Fruit fly (Drosophila melanogaster) whole organism, embryonic: ENCODE data around the gene CG2247.

Experiments used
- Atf-2 ChIP-seq: fragments of 200-800 bp; sonication (Bioruptor generic); optimal IDR thresholded peaks from 2 replicates; lab custom pipeline; 2016; ENCODE audit warnings: missing biosample characterization, missing genetic modification characterization
- CG11093 ChIP-seq: fragments of 200-800 bp; sonication (Bioruptor generic); IDR thresholded peaks from 3 replicates; pipeline ENCODE4 v1.3.6; 2022; ENCODE audit warnings: missing biosample characterization, missing genetic modification characterization
- CG11695 ChIP-seq: fragments of 200-800 bp; sonication (Bioruptor generic); IDR thresholded peaks from 3 replicates; pipeline ENCODE4 v1.3.6; 2022; ENCODE audit warnings: missing biosample characterization, missing genetic modification characterization
- CG12744 ChIP-seq: fragments of 200-800 bp; sonication (Bioruptor generic); optimal IDR thresholded peaks from 2 replicates; lab custom pipeline; 2016; ENCODE audit warnings: missing biosample characterization, missing genetic modification characterization
- CG13624 ChIP-seq: fragments of 200-800 bp; sonication (Bioruptor generic); optimal IDR thresholded peaks from 2 replicates; lab custom pipeline; 2016; ENCODE audit warnings: missing biosample characterization, missing genetic modification characterization
- CG14014 ChIP-seq: fragments of 200-800 bp; sonication (Bioruptor generic); IDR thresholded peaks from 2 replicates; pipeline ENCODE4 v1.3.6; 2022; ENCODE audit warnings: missing biosample characterization, missing genetic modification characterization
- CG15601 ChIP-seq: fragments of 200-800 bp; sonication (Bioruptor generic); optimal IDR thresholded peaks from 3 replicates; lab custom pipeline; 2019; ENCODE audit warnings: missing biosample characterization, mild to moderate bottlenecking, missing genetic modification characterization, moderate library complexity
- CG17359 ChIP-seq: fragments of 200-800 bp; sonication (Bioruptor generic); optimal IDR thresholded peaks from 3 replicates; lab custom pipeline; 2018; ENCODE audit warnings: missing biosample characterization, mild to moderate bottlenecking, missing genetic modification characterization, moderate library complexity
- CG18011 ChIP-seq: fragments of 200-800 bp; sonication (Bioruptor generic); optimal IDR thresholded peaks from 2 replicates; lab custom pipeline; 2017; ENCODE audit warnings: missing biosample characterization, missing genetic modification characterization, mild to moderate bottlenecking, moderate library complexity, missing genotype
- CG1832 ChIP-seq: fragments of 200-800 bp; sonication (Bioruptor generic); optimal IDR thresholded peaks from 2 replicates; lab custom pipeline; 2017; ENCODE audit warnings: missing biosample characterization, mild to moderate bottlenecking, missing genetic modification characterization, inconsistent platforms
- CG30020 ChIP-seq: fragments of 200-800 bp; optimal IDR thresholded peaks from 2 replicates; lab custom pipeline; 2019; ENCODE audit warnings: missing biosample characterization, mild to moderate bottlenecking, missing genetic modification characterization, moderate library complexity
- CG33213 ChIP-seq: fragments of 200-800 bp; sonication (Bioruptor generic); optimal IDR thresholded peaks from 3 replicates; lab custom pipeline; 2016; ENCODE audit warnings: missing biosample characterization, missing genetic modification characterization
- CG4424 ChIP-seq: fragments of 200-800 bp; sonication (Bioruptor generic); optimal IDR thresholded peaks from 3 replicates; lab custom pipeline; 2016; ENCODE audit warnings: missing biosample characterization, missing genetic modification characterization
- CG5180 ChIP-seq: fragments of 200-800 bp; sonication (Bioruptor generic); optimal IDR thresholded peaks from 3 replicates; lab custom pipeline; 2017; ENCODE audit warnings: missing biosample characterization, missing genetic modification characterization, mild to moderate bottlenecking, moderate library complexity, missing genetic modification reagents
- CG8478 ChIP-seq: fragments of >200 bp; optimal IDR thresholded peaks from 2 replicates; lab custom pipeline; 2018
- CG8924 ChIP-seq: fragments of 200-800 bp; optimal IDR thresholded peaks from 3 replicates; lab custom pipeline; 2019; ENCODE audit warnings: missing biosample characterization, mild to moderate bottlenecking, missing genetic modification characterization, moderate library complexity
- CG9797 ChIP-seq: fragments of 200-800 bp; sonication (Bioruptor generic); optimal IDR thresholded peaks from 3 replicates; lab custom pipeline; 2018; ENCODE audit warnings: missing biosample characterization, mild to moderate bottlenecking, missing genetic modification characterization
- CG9932 ChIP-seq: fragments of 200-800 bp; sonication (Bioruptor generic); IDR thresholded peaks from 2 replicates; pipeline ENCODE4 v1.3.6; 2022; ENCODE audit warnings: missing biosample characterization, missing genetic modification characterization
- Camta ChIP-seq: fragments of 200-800 bp; sonication (Bioruptor generic); optimal IDR thresholded peaks from 2 replicates; lab custom pipeline; 2016; ENCODE audit warnings: missing biosample characterization, missing genetic modification characterization
- CoRest ChIP-seq: fragments of 200-800 bp; sonication (Bioruptor generic); optimal IDR thresholded peaks from 3 replicates; lab custom pipeline; 2018; ENCODE audit warnings: missing biosample characterization, mild to moderate bottlenecking, missing genetic modification characterization, moderate library complexity
- Dfd ChIP-seq, 2 experiments: fragments of >200 bp; optimal IDR thresholded peaks; 2 replicates each; lab custom pipeline; 2017; ENCODE audit warnings: missing biosample characterization in 2 of 2, missing genetic modification characterization in 2 of 2
- Elba2 ChIP-seq: fragments of 200-800 bp; sonication (Bioruptor generic); optimal IDR thresholded peaks from 3 replicates; lab custom pipeline; 2016; ENCODE audit warnings: missing biosample characterization, missing genetic modification characterization
- H2.0 ChIP-seq: fragments of 200-800 bp; sonication (Bioruptor generic); IDR thresholded peaks from 2 replicates; pipeline ENCODE4 v1.3.6; 2022; ENCODE audit warnings: missing biosample characterization, missing genetic modification characterization
- Lhr ChIP-seq: fragments of 200-800 bp; sonication (Bioruptor generic); optimal IDR thresholded peaks from 3 replicates; lab custom pipeline; 2017; ENCODE audit warnings: mild to moderate bottlenecking, missing biosample characterization, missing genetic modification reagents, missing genetic modification characterization
- MESR4 ChIP-seq: fragments of 200-800 bp; sonication (Bioruptor generic); optimal IDR thresholded peaks from 2 replicates; lab custom pipeline; 2018; ENCODE audit warnings: missing biosample characterization, mild to moderate bottlenecking, missing genetic modification characterization, moderate library complexity
- Med ChIP-seq: fragments of 200-800 bp; sonication (Bioruptor generic); peaks from one replicate; lab custom pipeline; 2016; ENCODE audit warnings: missing biosample characterization, missing genetic modification characterization, mild to moderate bottlenecking, inconsistent platforms, moderate library complexity
- NFAT ChIP-seq: fragments of 200-800 bp; sonication (Bioruptor generic); IDR thresholded peaks from 2 replicates; pipeline ENCODE4 v1.3.6; 2022; ENCODE audit warnings: missing biosample characterization, missing genetic modification characterization
- Optix ChIP-seq: fragments of 200-800 bp; sonication (Bioruptor generic); IDR thresholded peaks from 3 replicates; pipeline ENCODE4 v1.3.6; 2022; ENCODE audit warnings: missing biosample characterization, missing genetic modification characterization
- PHDP ChIP-seq: fragments of 200-800 bp; sonication (Bioruptor generic); optimal IDR thresholded peaks from 3 replicates; lab custom pipeline; 2018; ENCODE audit warnings: missing biosample characterization, mild to moderate bottlenecking, missing genetic modification characterization, moderate library complexity
- Trl ChIP-seq, 3 experiments: fragments of >200 bp in 2 of 3; fragments of 200-800 bp in 1 of 3; sonication (Bioruptor generic) in 1 of 3; optimal IDR thresholded peaks; 2 replicates in 1 of 3; 3 replicates in 2 of 3; lab custom pipeline; 2016 to 2017; ENCODE audit warnings: missing biosample characterization in 1 of 3, missing genetic modification characterization in 1 of 3
- aop ChIP-seq: fragments of 200-800 bp; sonication (Bioruptor generic); IDR thresholded peaks from 2 replicates; pipeline ENCODE4 v1.3.6; 2022; ENCODE audit warnings: missing biosample characterization, missing genetic modification characterization
- ap ChIP-seq: fragments of 200-800 bp; sonication (Bioruptor generic); IDR thresholded peaks from 2 replicates; pipeline ENCODE4 v1.3.6; 2022; ENCODE audit warnings: missing biosample characterization, missing genetic modification characterization
- bcd ChIP-seq: fragments of 200-800 bp; sonication (Bioruptor generic); optimal IDR thresholded peaks from 2 replicates; lab custom pipeline; 2017; ENCODE audit warnings: missing biosample characterization, mild to moderate bottlenecking, missing genetic modification characterization
- cad ChIP-seq: fragments of >200 bp; optimal IDR thresholded peaks from 2 replicates; lab custom pipeline; 2017; ENCODE audit warnings: missing biosample characterization, missing genetic modification characterization
- chn ChIP-seq: fragments of 200-800 bp; sonication (Bioruptor generic); optimal IDR thresholded peaks from 2 replicates; lab custom pipeline; 2016; ENCODE audit warnings: missing biosample characterization, missing genetic modification characterization
- dan ChIP-seq: fragments of 200-800 bp; sonication (Bioruptor generic); IDR thresholded peaks from 2 replicates; pipeline ENCODE4 v1.3.6; 2022; ENCODE audit warnings: missing biosample characterization, missing genetic modification characterization
- dmrt11E ChIP-seq: fragments of 200-800 bp; sonication (Bioruptor generic); optimal IDR thresholded peaks from 3 replicates; lab custom pipeline; 2018; ENCODE audit warnings: missing biosample characterization, mild to moderate bottlenecking, missing genetic modification characterization, moderate library complexity
- emc ChIP-seq: fragments of 200-800 bp; sonication (Bioruptor generic); optimal IDR thresholded peaks from 2 replicates; lab custom pipeline; 2016; ENCODE audit warnings: missing biosample characterization, missing genetic modification characterization
- exex ChIP-seq: fragments of 200-800 bp; sonication (Bioruptor generic); optimal IDR thresholded peaks from 4 replicates; lab custom pipeline; 2018; ENCODE audit warnings: missing biosample characterization, mild to moderate bottlenecking, missing genetic modification characterization, moderate library complexity
- gcm2 ChIP-seq: fragments of 200-800 bp; sonication (Bioruptor generic); optimal IDR thresholded peaks from 2 replicates; lab custom pipeline; 2016; ENCODE audit warnings: missing biosample characterization, missing genetic modification characterization
- jing ChIP-seq: fragments of 200-800 bp; sonication (Bioruptor generic); optimal IDR thresholded peaks from 2 replicates; lab custom pipeline; 2018; ENCODE audit warnings: missing biosample characterization, mild to moderate bottlenecking, missing genetic modification characterization
- klu ChIP-seq: fragments of 200-800 bp; sonication (Bioruptor generic); IDR thresholded peaks from 2 replicates; pipeline ENCODE4 v1.3.6; 2022; ENCODE audit warnings: missing biosample characterization, missing genetic modification characterization
- otp ChIP-seq: fragments of 200-800 bp; sonication (Bioruptor generic); IDR thresholded peaks from 3 replicates; pipeline ENCODE4, ENCODE4 v1.3.6; 2022; ENCODE audit warnings: missing biosample characterization, missing genetic modification characterization
- pnt ChIP-seq: fragments of 200-800 bp; sonication (Bioruptor generic); optimal IDR thresholded peaks from 3 replicates; lab custom pipeline; 2016; ENCODE audit warnings: missing biosample characterization, missing genetic modification characterization
- repo ChIP-seq: fragments of 200-800 bp; sonication (Bioruptor generic); optimal IDR thresholded peaks from 2 replicates; lab custom pipeline; 2016; ENCODE audit warnings: missing biosample characterization, missing genetic modification characterization
- rib ChIP-seq: fragments of 200-800 bp; sonication (Bioruptor generic); IDR thresholded peaks from 2 replicates; pipeline ENCODE4 v1.3.6; 2022; ENCODE audit warnings: missing biosample characterization, missing genetic modification characterization
- sima ChIP-seq: fragments of 200-800 bp; sonication (Bioruptor generic); optimal IDR thresholded peaks from 2 replicates; lab custom pipeline; 2016; ENCODE audit warnings: missing biosample characterization, missing genetic modification characterization
- slou ChIP-seq: fragments of 200-800 bp; sonication (Bioruptor generic); optimal IDR thresholded peaks from 3 replicates; lab custom pipeline; 2016; ENCODE audit warnings: missing biosample characterization, missing genetic modification characterization
- trh ChIP-seq: fragments of 200-800 bp; sonication (Bioruptor generic); optimal IDR thresholded peaks from 2 replicates; lab custom pipeline; 2016; ENCODE audit warnings: missing biosample characterization, missing genetic modification characterization
- unpg ChIP-seq: fragments of 200-800 bp; sonication (Bioruptor generic); optimal IDR thresholded peaks from 3 replicates; lab custom pipeline; 2018; ENCODE audit warnings: missing biosample characterization, mild to moderate bottlenecking, missing genetic modification characterization, moderate library complexity
- vfl ChIP-seq: fragments of 200-800 bp; sonication (Bioruptor generic); optimal IDR thresholded peaks from 2 replicates; lab custom pipeline; 2016; ENCODE audit warnings: missing biosample characterization, missing genetic modification characterization

Gene CG2247

DNA sequence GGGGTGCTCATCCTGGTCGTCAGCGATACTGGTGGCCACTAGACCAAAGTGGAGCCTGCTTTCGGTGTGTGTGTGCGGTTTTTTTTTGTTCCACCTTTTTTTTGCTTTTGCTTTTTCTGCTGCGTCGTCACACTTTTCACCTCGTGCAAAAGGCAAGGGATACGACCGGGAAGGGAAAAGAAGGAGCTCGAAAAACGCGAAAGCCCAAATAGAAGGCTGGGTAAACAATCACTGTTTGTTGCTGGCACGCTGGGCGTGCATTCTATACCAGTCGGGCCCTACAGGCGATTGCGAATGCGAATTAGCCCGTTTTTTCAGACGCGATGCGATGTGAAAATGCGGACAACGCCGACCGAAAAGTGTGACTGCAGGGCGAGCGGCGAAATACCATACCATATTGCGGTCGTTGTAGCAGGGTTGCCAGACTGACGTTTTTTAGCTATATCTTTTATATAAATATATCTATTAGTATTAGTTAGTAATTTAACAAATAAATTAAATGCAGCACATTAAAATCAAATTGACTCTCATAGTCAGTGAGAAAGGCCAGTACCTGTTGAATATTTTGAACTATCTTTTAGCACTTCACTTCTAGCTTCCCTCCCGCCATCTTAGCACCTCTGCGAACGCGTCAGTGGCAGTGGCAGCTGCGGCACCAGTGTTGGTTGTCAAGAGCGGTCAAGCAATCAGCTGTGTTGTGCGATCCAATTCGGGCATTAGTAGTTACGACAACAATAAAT, 41.3 kb downstream of the CG2247 start, which contains the start of the genes Polr2A and CG11699 (continued):
- TF ChIP-seq slou (GFP tag; lab: Kevin White, UChicago): no peak
- TF ChIP-seq Elba2: no peak
- no peak for TF ChIP-seq CG33213 (GFP tag; lab: Kevin White, UChicago)
- TF ChIP-seq MESR4: peak; percentile 73
- TF ChIP-seq bcd: peak; percentile 46
- peak; percentile 42 for TF ChIP-seq Med (GFP tag; lab: Kevin White, UChicago)
- no peak for TF ChIP-seq sima (GFP tag; lab: Kevin White, UChicago)
- TF ChIP-seq exex (tag; lab: Kevin White, UChicago): no peak
- peak; percentile 55 for TF ChIP-seq CG30020 (tag; lab: Kevin White, UChicago)
- no peak for TF ChIP-seq H2.0 (GFP tag; lab: Robert Waterston, UW)
- TF ChIP-seq emc: no peak
- TF ChIP-seq CG8924: peak; percentile 31
- no peak for TF ChIP-seq CG11093
- TF ChIP-seq unpg: peak; percentile 2
- TF ChIP-seq CG11695: no peak
- TF ChIP-seq CG12744 (GFP tag; lab: Kevin White, UChicago): no peak
- TF ChIP-seq pnt: no peak
- TF ChIP-seq aop (GFP tag; lab: Robert Waterston, UW): no peak
- TF ChIP-seq CoRest (tag; lab: Kevin White, UChicago): peak; percentile 72
- TF ChIP-seq Optix (GFP tag; lab: Robert Waterston, UW): no peak
- TF ChIP-seq CG18011 (GFP tag; lab: Kevin White, UChicago): no peak
- TF ChIP-seq dan (GFP tag; lab: Robert Waterston, UW): no peak
- no peak for TF ChIP-seq Trl (optimal IDR thresholded peaks at IDR 0.05; lab: Kevin White, UChicago)
- TF ChIP-seq Trl (GFP tag; optimal IDR thresholded peaks at IDR 0.05; lab: Kevin White, UChicago): peak; percentile 6
- peak; percentile 39 for TF ChIP-seq CG15601 (tag; lab: Kevin White, UChicago)
- no peak for TF ChIP-seq klu
- peak; percentile 59 for TF ChIP-seq CG9932
- TF ChIP-seq CG8478 (lab: Kevin White, UChicago): no peak
- TF ChIP-seq CG17359 (tag; lab: Kevin White, UChicago): peak; percentile 8
- no peak for TF ChIP-seq otp (GFP tag; lab: Robert Waterston, UW)
- TF ChIP-seq gcm2 (GFP tag; lab: Kevin White, UChicago): no peak
- no peak for TF ChIP-seq chn
- no peak for TF ChIP-seq Dfd (GFP tag; optimal IDR thresholded peaks at IDR 0.05; lab: Kevin White, UChicago)
- TF ChIP-seq CG4424 (GFP tag; lab: Kevin White, UChicago): peak; percentile 21
- no peak for TF ChIP-seq repo (GFP tag; lab: Kevin White, UChicago)
- TF ChIP-seq PHDP: no peak
- TF ChIP-seq CG14014: no peak
- TF ChIP-seq jing: no peak
- TF ChIP-seq CG13624 (GFP tag; lab: Kevin White, UChicago): no peak
- TF ChIP-seq cad (GFP tag; lab: Kevin White, UChicago): no peak
- no peak for TF ChIP-seq Atf-2 (GFP tag; lab: Kevin White, UChicago)
- TF ChIP-seq rib (GFP tag; lab: Robert Waterston, UW): no peak
- no peak for TF ChIP-seq NFAT (GFP tag; lab: Robert Waterston, UW)
- peak; percentile 50 for TF ChIP-seq dmrt11E (tag; lab: Kevin White, UChicago)
- peak; percentile 42 for TF ChIP-seq Lhr (GFP tag; lab: Kevin White, UChicago)
- TF ChIP-seq CG5180 (GFP tag; lab: Kevin White, UChicago): no peak
- TF ChIP-seq trh (GFP tag; lab: Kevin White, UChicago): no peak
- no peak for TF ChIP-seq Camta (GFP tag; lab: Kevin White, UChicago)
- no peak for TF ChIP-seq ap (GFP tag; lab: Robert Waterston, UW)
- TF ChIP-seq vfl: no peak
- peak; percentile 87 for TF ChIP-seq CG9797 (GFP tag; lab: Kevin White, UChicago)
- no peak for TF ChIP-seq CG1832
